Fruit fly (Drosophila melanogaster) whole organism, prepupa: ENCODE data around the gene HINT1.

Source experiments
- CG16779 ChIP-seq: fragments of 200-800 bp; sonication (Bioruptor generic); optimal IDR thresholded peaks from 3 replicates; lab custom pipeline; 2017; ENCODE audit warnings: missing biosample characterization, mild to moderate bottlenecking, missing genetic modification characterization
- CG32006 ChIP-seq: fragments of 200-800 bp; sonication (Bioruptor generic); optimal IDR thresholded peaks from 3 replicates; lab custom pipeline; 2017; ENCODE audit warnings: missing biosample characterization, mild to moderate bottlenecking, missing genetic modification characterization
- CG34406 ChIP-seq: fragments of 200-800 bp; sonication (Bioruptor generic); optimal IDR thresholded peaks from 3 replicates; lab custom pipeline; 2016; ENCODE audit warnings: missing biosample characterization, missing genetic modification characterization
- CG4318 ChIP-seq: fragments of 200-800 bp; sonication (Bioruptor generic); optimal IDR thresholded peaks from 3 replicates; lab custom pipeline; 2017; ENCODE audit warnings: missing biosample characterization, mild to moderate bottlenecking, missing genetic modification characterization
- CG6808 ChIP-seq: fragments of 200-800 bp; sonication (Bioruptor generic); optimal IDR thresholded peaks from 3 replicates; lab custom pipeline; 2017; ENCODE audit warnings: missing biosample characterization, missing genetic modification characterization, mild to moderate bottlenecking, moderate library complexity, missing genetic modification reagents
- Eip93F ChIP-seq: fragments of 200-800 bp; sonication (Bioruptor generic); optimal IDR thresholded peaks from 2 replicates; lab custom pipeline; 2016; ENCODE audit warnings: missing biosample characterization, mild to moderate bottlenecking, missing genetic modification characterization
- Met ChIP-seq: fragments of 200-800 bp; sonication (Bioruptor generic); optimal IDR thresholded peaks from 3 replicates; lab custom pipeline; 2016; ENCODE audit warnings: missing biosample characterization, missing genetic modification characterization
- dsx ChIP-seq: fragments of 200-800 bp; optimal IDR thresholded peaks from 3 replicates; lab custom pipeline; 2019; ENCODE audit warnings: missing biosample characterization, mild to moderate bottlenecking, missing genetic modification characterization, moderate library complexity; ENCODE audit not compliant: poor library complexity, severe bottlenecking

- TF ChIP-seq CG32006 (no peak), Eip93F (GFP tag; lab: Kevin White, UChicago) (no peak), CG6808 (GFP tag; lab: Kevin White, UChicago) (no peak), CG4318 (GFP tag; lab: Kevin White, UChicago) (no peak), CG16779 (tag; lab: Kevin White, UChicago) (no peak), CG34406 (no peak), Met (GFP tag; lab: Kevin White, UChicago) (no peak), dsx (GFP tag; lab: Kevin White, UChicago) (no peak)
Observed at dm6 chr2L:2771676-2772075, 1.7 kb downstream of the HINT1 start, which contains the start of gene CG15399.
